Fruit fly (Drosophila melanogaster): ENCODE data around the gene CG7296.
A peak's percentile ranks its signal among the peaks of the same experiment; 100 is the strongest.

- TF ChIP-seq br (GFP tag; optimal IDR thresholded peaks at IDR 0.05) (peak; percentile 81), Mio (GFP tag; optimal IDR thresholded peaks at IDR 0.05) (no peak), psq (GFP tag; optimal IDR thresholded peaks at IDR 0.05) (peak; percentile 55), CG32264 (GFP tag; optimal IDR thresholded peaks at IDR 0.05) (peak; percentile 38), fru (GFP tag; optimal IDR thresholded peaks at IDR 0.05) (peak; percentile 86), usp (GFP tag; optimal IDR thresholded peaks at IDR 0.05) (no peak), HLH106 (tag; optimal IDR thresholded peaks at IDR 0.05) (peak; percentile 82), sage (GFP tag; optimal IDR thresholded peaks at IDR 0.05) (no peak), CrebA (GFP tag; optimal IDR thresholded peaks at IDR 0.05; ENCODE audit: borderline replicate concordance) (no peak), Jra (GFP tag; optimal IDR thresholded peaks at IDR 0.05) (peak; percentile 39)
Observed at dm6 chr2L:10703281-10703680, 16.4 kb upstream of the CG7296 start, which contains the start of gene CG6415.
